Worm (Caenorhabditis elegans) whole organism, L3 larva: ENCODE measurements around the gene B0457.6.

ENCODE experiments used
- ZK546.5 ChIP-seq: sonication (generic microtip); optimal IDR thresholded peaks from 2 replicates; lab custom pipeline; 2017; ENCODE audit warnings: missing biosample characterization, missing genetic modification characterization
- ceh-82 ChIP-seq: fragments of 150-350 bp; optimal IDR thresholded peaks from 2 replicates; lab custom pipeline; 2014; ENCODE audit warnings: missing biosample characterization, missing genetic modification characterization
- elt-1 ChIP-seq: fragments of 150-350 bp; optimal IDR thresholded peaks from 2 replicates; lab custom pipeline; 2014; ENCODE audit warnings: missing biosample characterization, missing genetic modification characterization
- lin-39 ChIP-seq: fragments of 150-350 bp; optimal IDR thresholded peaks from 2 replicates; lab custom pipeline; 2018; ENCODE audit warnings: missing biosample characterization, missing genetic modification reagents, missing genetic modification characterization
- mdl-1 ChIP-seq: fragments of 150-350 bp; optimal IDR thresholded peaks from 2 replicates; lab custom pipeline; 2014; ENCODE audit warnings: missing biosample characterization, missing genetic modification characterization
- nhr-11 ChIP-seq: fragments of 150-350 bp; optimal IDR thresholded peaks from 2 replicates; lab custom pipeline; 2014; ENCODE audit warnings: missing biosample characterization, missing genetic modification characterization
- nhr-237 ChIP-seq: fragments of 150-350 bp; optimal IDR thresholded peaks from 2 replicates; lab custom pipeline; 2014; ENCODE audit warnings: missing biosample characterization, missing genetic modification characterization
- nhr-76 ChIP-seq: fragments of 150-350 bp; sonication (generic microtip); optimal IDR thresholded peaks from 5 replicates; lab custom pipeline; 2014; ENCODE audit warnings: missing biosample characterization, missing genetic modification characterization
- pqm-1 ChIP-seq: fragments of 150-350 bp; optimal IDR thresholded peaks from 2 replicates; lab custom pipeline; 2017; ENCODE audit warnings: missing biosample characterization, missing genetic modification characterization, inconsistent platforms
- snpc-4 ChIP-seq: fragments of 150-350 bp; optimal IDR thresholded peaks from 2 replicates; lab custom pipeline; 2014; ENCODE audit warnings: missing biosample characterization, missing genetic modification characterization
- ztf-11 ChIP-seq: fragments of 150-350 bp; optimal IDR thresholded peaks from 2 replicates; lab custom pipeline; 2014; ENCODE audit warnings: missing biosample characterization, missing genetic modification characterization

ce11 chrII:8895398-8895797 lies 26.8 kb upstream of the B0457.6 start:
- no peak for TF ChIP-seq ZK546.5 (tag; lab: Kevin White, UChicago)
- no peak for TF ChIP-seq ztf-11 (tag; lab: Kevin White, UChicago)
- no peak for TF ChIP-seq elt-1
- TF ChIP-seq nhr-76, result no peak
- no peak for TF ChIP-seq ceh-82 (tag; lab: Kevin White, UChicago)
- no peak for TF ChIP-seq nhr-237 (tag; lab: Kevin White, UChicago)
- TF ChIP-seq snpc-4 (tag; lab: Kevin White, UChicago), result no peak
- TF ChIP-seq mdl-1 (tag; lab: Kevin White, UChicago), result no peak
- no peak for TF ChIP-seq nhr-11
- no peak for TF ChIP-seq lin-39 (tag; lab: Kevin White, UChicago)
- TF ChIP-seq pqm-1 (tag; lab: Kevin White, UChicago), result no peak
